Fruit fly (Drosophila melanogaster) Kc167 (cell line): ENCODE results near the gene Fdx2.

ENCODE experiments used
- Myc ChIP-seq: fragments of >200 bp; optimal IDR thresholded peaks from 2 replicates; lab custom pipeline; 2017; ENCODE audit warnings: missing external identifiers
- Sin3A ChIP-seq: fragments of >200 bp; optimal IDR thresholded peaks from 2 replicates; lab custom pipeline; 2018; ENCODE audit warnings: missing external identifiers
- h ChIP-seq: fragments of >200 bp; optimal IDR thresholded peaks from 3 replicates; lab custom pipeline; 2018; ENCODE audit warnings: missing external identifiers
- insv ChIP-seq: fragments of >200 bp; optimal IDR thresholded peaks from 3 replicates; lab custom pipeline; 2018; ENCODE audit warnings: missing external identifiers
- psq ChIP-seq: fragments of >200 bp; optimal IDR thresholded peaks from 2 replicates; lab custom pipeline; 2017; ENCODE audit warnings: missing external identifiers
- ttk ChIP-seq: sonication (Bioruptor generic); optimal IDR thresholded peaks from 2 replicates; lab custom pipeline; 2017; ENCODE audit warnings: missing external identifiers

The Fdx2 gene

dm6 chr3L:4339525-4339924 is 47.2 kb downstream of the Fdx2 start:
- TF ChIP-seq insv = no peak
- no peak for TF ChIP-seq Sin3A
- TF ChIP-seq psq (lab: Kevin White, UChicago) = no peak
- TF ChIP-seq Myc = no peak
- TF ChIP-seq h (lab: Kevin White, UChicago) = no peak
- no peak for TF ChIP-seq ttk (lab: Kevin White, UChicago)

DNA sequence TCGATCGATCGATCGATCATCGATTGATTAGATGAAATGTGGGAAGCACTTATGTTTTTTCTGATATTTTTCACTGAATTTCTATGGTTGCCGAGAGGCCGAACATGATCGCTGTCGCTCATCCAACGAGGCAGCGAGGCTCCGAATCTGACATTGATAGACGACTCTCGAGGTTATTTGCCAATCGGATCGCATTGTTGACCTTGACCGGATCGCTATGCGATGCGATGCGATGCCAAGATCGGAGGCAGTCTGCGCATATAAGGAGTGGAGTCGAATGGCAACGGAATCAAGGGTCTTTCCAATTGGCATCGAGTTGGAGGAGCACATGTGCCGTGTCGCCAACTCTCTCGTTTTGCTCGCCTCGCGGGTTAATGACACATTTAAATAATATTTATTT is 47.9 kb downstream of the Fdx2 start:
- TF ChIP-seq ttk (lab: Kevin White, UChicago) = no peak
- no peak for TF ChIP-seq psq (lab: Kevin White, UChicago)
- no peak for TF ChIP-seq insv
- no peak for TF ChIP-seq h (lab: Kevin White, UChicago)
- no peak for TF ChIP-seq Myc
- no peak for TF ChIP-seq Sin3A

- TF ChIP-seq insv = no peak
- TF ChIP-seq Sin3A = no peak
- TF ChIP-seq h (lab: Kevin White, UChicago) = no peak
- TF ChIP-seq Myc = no peak
- no peak for TF ChIP-seq ttk (lab: Kevin White, UChicago)
- no peak for TF ChIP-seq psq (lab: Kevin White, UChicago)
These were observed 48.8 kb downstream of the Fdx2 start for dm6 chr3L:4341078-4341477.
